Worm (Caenorhabditis elegans) whole organism, young adult: ENCODE data around the gene mppb-1.

Source experiments
- F37B4.10 ChIP-seq: fragments of 200-800 bp; sonication (Bioruptor generic); IDR thresholded peaks from 2 replicates; pipeline ENCODE4 v1.3.6; 2022; ENCODE audit warnings: missing genetic modification characterization, missing compliant biosample characterization
- F57A8.1 ChIP-seq: fragments of 200-800 bp; sonication (Bioruptor generic); optimal IDR thresholded peaks from 2 replicates; lab custom pipeline; 2018; ENCODE audit warnings: mild to moderate bottlenecking, missing genetic modification characterization, moderate library complexity, missing compliant biosample characterization
- akir-1 ChIP-seq: fragments of 200-800 bp; sonication (Bioruptor generic); optimal IDR thresholded peaks from 2 replicates; lab custom pipeline; 2018; ENCODE audit warnings: mild to moderate bottlenecking, missing genetic modification characterization, moderate library complexity, missing compliant biosample characterization
- aptf-3 ChIP-seq: fragments of 200-800 bp; sonication (Bioruptor generic); IDR thresholded peaks from 2 replicates; pipeline ENCODE4 v1.3.6; 2022; ENCODE audit warnings: missing genetic modification characterization, missing compliant biosample characterization
- ceh-40 ChIP-seq: fragments of 200-800 bp; sonication (Bioruptor generic); IDR thresholded peaks from 2 replicates; pipeline ENCODE4 v1.3.6; 2022; ENCODE audit warnings: missing genetic modification characterization, missing compliant biosample characterization
- pha-4 ChIP-seq: fragments of 150-350 bp; sonication (generic microtip); optimal IDR thresholded peaks from 2 replicates; lab custom pipeline; 2014; ENCODE audit warnings: missing biosample characterization, missing genetic modification reagents, missing genetic modification characterization
- unc-130 ChIP-seq: sonication (generic microtip); optimal IDR thresholded peaks from 2 replicates; lab custom pipeline; 2016; ENCODE audit warnings: missing genetic modification reagents, missing genetic modification characterization, missing compliant biosample characterization
- unc-62 ChIP-seq: fragments of 150-350 bp; optimal IDR thresholded peaks from 2 replicates; lab custom pipeline; 2014; ENCODE audit warnings: missing biosample characterization, missing genetic modification reagents, missing genetic modification characterization
- ztf-22 ChIP-seq: fragments of 200-800 bp; sonication (Bioruptor generic); optimal IDR thresholded peaks from 2 replicates; lab custom pipeline; 2018; ENCODE audit warnings: mild to moderate bottlenecking, missing genetic modification characterization, moderate library complexity, missing compliant biosample characterization

DNA sequence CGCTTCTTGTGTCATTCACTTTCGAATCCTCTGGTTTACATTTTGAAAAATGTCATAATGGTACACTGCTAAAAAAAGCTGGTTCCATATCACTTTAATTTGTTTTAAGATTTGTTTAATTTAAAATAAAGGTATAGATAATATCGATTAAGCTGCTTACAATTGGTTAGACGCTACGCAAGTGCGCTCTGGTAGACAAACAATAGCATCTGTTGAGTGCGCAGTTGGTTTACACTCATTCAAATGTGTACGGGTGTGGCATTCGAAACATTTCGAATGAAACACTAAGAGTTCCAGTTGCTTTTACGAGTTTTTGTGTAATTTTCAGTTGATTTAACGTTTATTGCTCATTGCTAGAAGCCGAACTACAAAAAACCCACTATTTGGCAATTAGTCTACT is 33.0 kb downstream of the mppb-1 start:
- TF ChIP-seq ztf-22 (GFP tag; lab: Kevin White, UChicago) (no peak), unc-62 (no peak), akir-1 (GFP tag; lab: Kevin White, UChicago) (no peak), unc-130 (GFP tag; lab: Kevin White, UChicago) (no peak), F57A8.1 (no peak), pha-4 (tag; lab: Kevin White, UChicago) (no peak), aptf-3 (GFP tag; lab: Robert Waterston, UW) (no peak), ceh-40 (GFP tag; lab: Robert Waterston, UW) (no peak), F37B4.10 (no peak)
